Worm (Caenorhabditis elegans): ENCODE measurements around the gene T24B8.7.

DNA sequence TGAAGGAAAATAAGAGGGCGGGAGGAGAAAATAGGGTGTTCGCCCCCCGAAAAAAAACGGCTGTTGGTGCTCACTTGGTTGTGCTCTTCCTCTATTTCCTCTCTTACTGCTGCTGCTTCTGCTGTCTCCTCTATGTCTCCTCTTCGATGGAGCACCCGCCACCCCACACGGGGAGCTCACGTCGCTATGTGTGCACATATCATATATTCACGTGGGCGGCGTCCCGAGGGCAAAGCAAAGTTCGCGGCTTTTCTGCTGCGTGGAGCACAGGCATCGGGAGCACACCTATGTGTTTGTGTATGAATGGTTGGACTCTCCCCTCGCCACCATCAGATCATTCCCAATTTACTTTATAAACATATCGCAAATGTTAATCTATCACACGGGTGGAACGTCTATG, 40.1 kb downstream of the T24B8.7 start:
- no peak for TF ChIP-seq zag-1 (tag; optimal IDR thresholded peaks at IDR 0.05)
- TF ChIP-seq nhr-23 (tag; optimal IDR thresholded peaks at IDR 0.05): no peak

Data from whole organism, L2 larva.